Worm (Caenorhabditis elegans): Measurements from ENCODE around the gene C04C11.25.

ce11 chrX:14028492-14028891, 13.2 kb upstream of the C04C11.25 start:
- TF ChIP-seq unc-39 (tag; optimal IDR thresholded peaks at IDR 0.05): no peak
- TF ChIP-seq lin-13 (GFP tag; optimal IDR thresholded peaks at IDR 0.05): no peak
- no peak for TF ChIP-seq crh-2 (tag; optimal IDR thresholded peaks at IDR 0.05)
- TF ChIP-seq nhr-129 (tag; optimal IDR thresholded peaks at IDR 0.05): no peak
- TF ChIP-seq nhr-11 (tag; optimal IDR thresholded peaks at IDR 0.05): no peak
- no peak for TF ChIP-seq ceh-16 (tag; optimal IDR thresholded peaks at IDR 0.05)
- TF ChIP-seq snpc-4 (tag; optimal IDR thresholded peaks at IDR 0.05): no peak
- no peak for TF ChIP-seq ztf-11 (tag; optimal IDR thresholded peaks at IDR 0.05)
- TF ChIP-seq ama-1 (optimal IDR thresholded peaks at IDR 0.05): no peak

Measured in whole organism, L2 larva.